Worm (Caenorhabditis elegans) whole organism, L2 larva: ENCODE data around the gene Y38H6A.5.

Experiments
- C34F6.9 ChIP-seq: fragments of 150-350 bp; optimal IDR thresholded peaks from 2 replicates; lab custom pipeline; 2014; ENCODE audit warnings: missing biosample characterization, missing genetic modification characterization
- elt-1 ChIP-seq: fragments of 150-350 bp; optimal IDR thresholded peaks from 2 replicates; lab custom pipeline; 2014; ENCODE audit warnings: missing biosample characterization, missing genetic modification characterization
- nhr-10 ChIP-seq: sonication (generic microtip); optimal IDR thresholded peaks from 2 replicates; lab custom pipeline; 2017; ENCODE audit warnings: missing biosample characterization, missing genetic modification characterization
- nhr-237 ChIP-seq: fragments of 150-350 bp; optimal IDR thresholded peaks from 2 replicates; lab custom pipeline; 2014; ENCODE audit warnings: missing biosample characterization, missing genetic modification characterization
- nhr-77 ChIP-seq: fragments of 150-350 bp; optimal IDR thresholded peaks from 2 replicates; lab custom pipeline; 2014; ENCODE audit warnings: missing biosample characterization, missing genetic modification characterization
- peb-1 ChIP-seq: fragments of 150-350 bp; optimal IDR thresholded peaks from 2 replicates; lab custom pipeline; 2014; ENCODE audit warnings: missing biosample characterization, missing genetic modification characterization
- unc-39 ChIP-seq: fragments of 150-350 bp; optimal IDR thresholded peaks from 2 replicates; lab custom pipeline; 2014; ENCODE audit warnings: missing biosample characterization, missing genetic modification characterization
- unc-62 ChIP-seq: fragments of 150-350 bp; optimal IDR thresholded peaks from 2 replicates; lab custom pipeline; 2014; ENCODE audit warnings: missing biosample characterization, missing genetic modification reagents, missing genetic modification characterization
- zag-1 ChIP-seq: fragments of 150-350 bp; optimal IDR thresholded peaks from 2 replicates; lab custom pipeline; 2014; ENCODE audit warnings: missing biosample characterization, missing genetic modification characterization

DNA sequence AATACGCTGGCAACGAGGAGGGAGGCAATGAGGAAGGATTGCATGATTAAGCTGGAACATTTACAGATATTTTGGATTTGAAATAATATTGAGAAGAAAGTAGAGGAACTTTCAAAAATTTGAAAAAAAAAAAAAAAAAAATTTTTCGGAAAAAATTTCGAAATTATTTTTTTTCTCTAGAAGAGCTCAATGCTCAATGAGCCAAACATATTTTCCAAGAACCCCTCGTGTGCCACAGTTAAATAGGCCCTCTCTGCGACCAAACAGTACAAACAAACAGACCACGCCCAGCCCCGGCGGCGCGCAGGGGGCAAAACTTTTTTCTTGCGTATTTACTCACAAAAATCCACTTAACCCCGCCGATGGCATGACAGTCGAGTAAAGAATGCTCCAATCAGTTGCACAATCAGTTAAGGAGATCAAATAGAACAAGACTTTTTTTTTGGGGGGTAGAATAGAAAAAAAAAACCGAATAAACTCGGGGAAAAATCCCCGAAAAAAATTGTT is 55.3 kb downstream of the Y38H6A.5 start, which contains the start of gene pqn-94:
- TF ChIP-seq nhr-10 (tag; lab: Kevin White, UChicago) (no peak), unc-62 (GFP tag; lab: Kevin White, UChicago) (no peak), elt-1 (tag; lab: Kevin White, UChicago) (no peak), nhr-237 (tag; lab: Kevin White, UChicago) (no peak), zag-1 (no peak), peb-1 (tag; lab: Kevin White, UChicago) (no peak), unc-39 (tag; lab: Kevin White, UChicago) (no peak), nhr-77 (no peak), C34F6.9 (no peak)
